Worm (Caenorhabditis elegans): ENCODE data around the gene nhr-270.
"Not testable (repeated sequence)": the region's sequence is repeated elsewhere in the genome, so short reads cannot be mapped to it uniquely, and the experiment has no call there.

nhr-270 gene

ce11 chrV:820629-821028 lies 16.1 kb upstream of the nhr-270 start, which contains the start of gene srx-32:
srx-32 (minus strand) TSS chrV:820729.
- TF ChIP-seq mep-1 (tag; optimal IDR thresholded peaks at IDR 0.05); ceh-43 (GFP tag; optimal IDR thresholded peaks at IDR 0.05); mls-2 (tag; optimal IDR thresholded peaks at IDR 0.05): not testable (repeated sequence)

ce11 chrV:817182-817581 lies 12.6 kb upstream of the nhr-270 start, which contains the start of gene R13D11.1:
R13D11.1 (plus strand) TSS chrV:817482.
- TF ChIP-seq nhr-12 (tag; optimal IDR thresholded peaks at IDR 0.05) (no peak), ham-2 (GFP tag; optimal IDR thresholded peaks at IDR 0.05) (no peak), unc-62 (GFP tag; optimal IDR thresholded peaks at IDR 0.05) (no peak), nhr-237 (tag; optimal IDR thresholded peaks at IDR 0.05) (no peak), M03D4.4 (tag; optimal IDR thresholded peaks at IDR 0.05) (no peak), elt-1 (tag; optimal IDR thresholded peaks at IDR 0.05; ENCODE audit: borderline replicate concordance, insufficient read depth) (no peak), drap-1 (GFP tag; optimal IDR thresholded peaks at IDR 0.05) (no peak)

DNA sequence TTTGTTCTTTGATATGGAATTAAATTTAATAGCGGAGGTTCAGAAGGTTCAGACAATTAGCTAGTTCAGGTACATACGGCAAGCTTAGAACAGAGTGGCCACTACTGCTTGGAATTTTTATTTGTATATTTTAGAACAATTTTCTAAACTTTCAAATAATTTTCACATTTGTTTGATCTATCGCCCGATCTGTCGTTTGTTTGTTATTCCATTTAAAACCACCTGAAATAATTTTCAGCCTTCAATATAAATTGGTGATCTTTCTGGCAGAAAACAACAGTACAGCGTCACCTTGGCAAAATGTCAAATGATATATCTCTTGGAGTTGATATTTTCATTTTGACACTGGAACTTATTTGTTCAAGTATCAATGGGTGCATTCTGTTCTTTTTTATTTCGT lies 10.2 kb upstream of the nhr-270 start, which contains the start of gene R13D11.3:
Gene R13D11.3, plus strand, starts transcription at position 301 of the 400 bp plus-strand sequence.
- TF ChIP-seq elt-3 (tag; optimal IDR thresholded peaks at IDR 0.05) (no peak), nhr-76 (tag; optimal IDR thresholded peaks at IDR 0.05) (no peak), lin-13 (tag; optimal IDR thresholded peaks at IDR 0.05) (no peak), mls-2 (tag; optimal IDR thresholded peaks at IDR 0.05) (no peak), elt-1 (tag; optimal IDR thresholded peaks at IDR 0.05; ENCODE audit: borderline replicate concordance, insufficient read depth) (no peak), ham-2 (GFP tag; optimal IDR thresholded peaks at IDR 0.05) (no peak), snpc-4 (tag; optimal IDR thresholded peaks at IDR 0.05) (no peak), cnd-1 (tag; optimal IDR thresholded peaks at IDR 0.05) (no peak), tbx-8 (GFP tag; optimal IDR thresholded peaks at IDR 0.05) (no peak), sem-2 (GFP tag; optimal IDR thresholded peaks at IDR 0.05) (no peak), ztf-11 (tag; optimal IDR thresholded peaks at IDR 0.05) (no peak), mep-1 (tag; optimal IDR thresholded peaks at IDR 0.05) (no peak), unc-39 (tag; optimal IDR thresholded peaks at IDR 0.05) (no peak)

DNA sequence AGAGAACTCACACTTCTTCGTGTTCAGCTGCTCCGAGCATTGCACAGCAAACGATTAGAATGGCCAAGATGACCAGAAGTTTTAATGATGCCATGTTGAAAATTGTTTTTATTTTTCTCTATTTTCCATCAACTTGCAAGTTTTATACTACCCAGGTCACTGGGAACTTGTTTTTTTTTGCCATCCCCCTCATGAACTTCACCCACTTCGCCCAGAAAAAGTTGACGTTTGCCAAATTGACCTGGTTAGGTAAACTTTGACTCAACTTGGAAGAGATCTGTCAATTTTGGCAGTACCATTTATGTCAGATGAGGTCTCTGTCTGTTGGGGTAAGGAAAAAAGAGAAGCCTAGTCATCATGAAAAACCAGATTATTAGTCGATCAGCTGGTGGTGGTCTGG lies 8.6 kb upstream of the nhr-270 start, which contains the start of gene R13D11.10:
Gene R13D11.10, minus strand, starts transcription at position 101 of the 400 bp plus-strand sequence.
- TF ChIP-seq snpc-4 (tag; optimal IDR thresholded peaks at IDR 0.05) (no peak), pha-4 (tag; optimal IDR thresholded peaks at IDR 0.05) (no peak), ztf-11 (tag; optimal IDR thresholded peaks at IDR 0.05) (no peak), nhr-28 (tag; optimal IDR thresholded peaks at IDR 0.05) (no peak), hlh-1 (tag; optimal IDR thresholded peaks at IDR 0.05) (no peak), ces-1 (GFP tag; optimal IDR thresholded peaks at IDR 0.05) (no peak), unc-120 (tag; optimal IDR thresholded peaks at IDR 0.05; ENCODE audit: poor library complexity, severe bottlenecking) (no peak), sptf-1 (tag; optimal IDR thresholded peaks at IDR 0.05) (no peak), lsy-2 (tag; optimal IDR thresholded peaks at IDR 0.05) (no peak), bed-3 (GFP tag; optimal IDR thresholded peaks at IDR 0.05) (no peak), drap-1 (GFP tag; optimal IDR thresholded peaks at IDR 0.05) (no peak), M03D4.4 (tag; optimal IDR thresholded peaks at IDR 0.05) (no peak), nhr-76 (tag; optimal IDR thresholded peaks at IDR 0.05) (no peak)

DNA sequence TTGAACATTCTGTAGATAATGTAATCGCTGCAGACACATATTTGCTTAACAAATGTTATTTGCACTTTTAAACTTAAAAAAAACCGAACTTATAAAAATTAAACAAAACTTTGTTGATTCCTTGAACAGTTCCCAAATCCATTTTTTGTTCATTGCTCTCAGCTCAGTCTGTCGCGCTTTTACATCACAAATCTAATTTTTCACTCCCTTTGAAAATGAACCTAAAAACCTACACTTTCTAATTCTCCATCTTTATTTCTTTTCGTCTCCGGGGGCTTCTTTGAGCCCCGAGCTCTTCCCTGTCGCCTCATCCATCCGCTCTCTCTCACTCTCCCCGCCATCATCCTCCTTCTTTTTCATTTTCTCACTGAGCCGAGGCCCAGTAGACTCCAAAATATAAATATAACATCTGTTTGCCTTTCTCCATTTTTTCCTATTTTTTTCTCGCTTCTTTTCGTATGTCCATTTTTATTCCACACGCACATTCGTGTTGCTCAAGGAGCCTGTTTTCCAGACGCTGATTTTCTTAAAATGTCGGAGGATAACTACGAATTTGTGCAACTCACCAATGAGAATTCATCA lies 5.8 kb upstream of the nhr-270 start, which contains the start of gene R13D11.4:
Gene R13D11.4, plus strand, starts transcription at position 532 of the 582 bp plus-strand sequence.
- TF ChIP-seq M03D4.4 (tag; optimal IDR thresholded peaks at IDR 0.05): no peak
- TF ChIP-seq ces-1 (GFP tag; optimal IDR thresholded peaks at IDR 0.05): peak; percentile 67

DNA sequence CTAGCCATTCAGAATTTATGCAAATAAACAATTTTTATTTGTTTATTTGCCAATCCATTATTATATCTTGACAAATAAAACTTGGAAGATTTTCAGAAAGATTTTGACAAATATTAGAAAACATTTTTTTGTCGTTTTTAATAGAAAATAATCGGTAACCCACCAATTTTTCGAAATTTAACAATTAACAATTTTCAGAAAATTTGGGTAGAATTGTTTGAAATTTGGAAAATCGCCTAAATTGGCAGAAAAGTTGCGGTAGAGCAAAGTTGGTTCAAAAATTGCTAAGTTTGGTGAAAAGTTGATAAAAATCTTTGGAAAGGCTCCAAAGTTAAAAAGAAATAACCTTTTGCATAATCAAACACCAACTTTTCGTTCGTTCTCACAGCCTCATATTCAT lies 3.7 kb upstream of the nhr-270 start:
- TF ChIP-seq ces-1 (GFP tag; optimal IDR thresholded peaks at IDR 0.05): no peak
- no peak for TF ChIP-seq hlh-1 (tag; optimal IDR thresholded peaks at IDR 0.05)
- no peak for TF ChIP-seq mls-2 (tag; optimal IDR thresholded peaks at IDR 0.05)
- TF ChIP-seq drap-1 (GFP tag; optimal IDR thresholded peaks at IDR 0.05): no peak

DNA sequence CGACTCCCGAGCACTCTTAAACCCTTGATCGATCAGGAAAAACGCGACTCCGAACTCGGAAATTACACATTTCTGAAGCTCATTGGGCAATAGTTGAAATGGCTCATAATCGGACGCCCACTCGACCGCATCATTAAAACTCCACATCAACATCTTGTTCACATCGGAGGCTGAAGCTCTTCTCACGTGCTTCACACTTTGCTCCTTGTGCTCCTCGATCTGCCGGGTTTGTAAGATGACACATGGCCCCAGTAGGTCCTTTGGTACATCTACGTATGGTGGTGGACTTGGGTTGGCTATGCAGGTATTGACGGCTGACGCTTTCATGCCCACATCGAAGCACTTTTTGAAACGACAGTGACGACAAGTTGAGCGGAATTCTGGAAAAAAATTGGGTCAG lies 1.1 kb downstream of the nhr-270 start:
- TF ChIP-seq M03D4.4 (tag; optimal IDR thresholded peaks at IDR 0.05): no peak
- TF ChIP-seq elt-1 (tag; optimal IDR thresholded peaks at IDR 0.05; ENCODE audit: borderline replicate concordance, insufficient read depth): no peak
- no peak for TF ChIP-seq unc-39 (tag; optimal IDR thresholded peaks at IDR 0.05)
- TF ChIP-seq blmp-1 (tag; optimal IDR thresholded peaks at IDR 0.05): no peak

Data from whole organism, mixed stage, embryonic.